Fruit fly (Drosophila melanogaster) whole organism, embryonic: Measurements from ENCODE around the gene cyr.

Experiments used
- Bgb ChIP-seq: fragments of 200-800 bp; sonication (Bioruptor generic); IDR thresholded peaks from 2 replicates; pipeline ENCODE4 v1.3.6; 2022; ENCODE audit warnings: missing biosample characterization, missing genetic modification characterization; ENCODE audit not compliant: partially characterized antibody
- CG12219 ChIP-seq: fragments of 200-800 bp; sonication (Bioruptor generic); optimal IDR thresholded peaks from 3 replicates; lab custom pipeline; 2018; ENCODE audit warnings: missing biosample characterization, mild to moderate bottlenecking, missing genetic modification characterization
- CG14667 ChIP-seq: fragments of 200-800 bp; sonication (Bioruptor generic); IDR thresholded peaks from 2 replicates; pipeline ENCODE4 v1.3.6; 2022; ENCODE audit warnings: missing biosample characterization, missing genetic modification characterization
- Ptx1 ChIP-seq: fragments of 200-800 bp; sonication (Bioruptor generic); IDR thresholded peaks from 2 replicates; pipeline ENCODE4 v1.3.6; 2022; ENCODE audit warnings: missing biosample characterization, missing genetic modification characterization
- Tbp ChIP-seq: fragments of >200 bp; optimal IDR thresholded peaks from 2 replicates; lab custom pipeline; 2018; ENCODE audit warnings: missing biosample characterization, missing genetic modification characterization
- Xbp1 ChIP-seq: fragments of 200-800 bp; sonication (Bioruptor generic); optimal IDR thresholded peaks from 3 replicates; lab custom pipeline; 2016; ENCODE audit warnings: missing biosample characterization, mild to moderate bottlenecking, missing genetic modification characterization
- tx ChIP-seq: fragments of 200-800 bp; sonication (Bioruptor generic); optimal IDR thresholded peaks from 2 replicates; lab custom pipeline; 2016; ENCODE audit warnings: missing biosample characterization, missing genetic modification characterization

dm6 chrX:8143537-8143936, 8.0 kb upstream of the cyr start, which contains the start of gene CG17982:
- TF ChIP-seq Tbp (GFP tag; lab: Kevin White, UChicago) (no peak), Bgb (no peak), CG14667 (peak; percentile 44), tx (peak; percentile 84), Xbp1 (GFP tag; lab: Kevin White, UChicago) (peak; percentile 88), Ptx1 (GFP tag; lab: Robert Waterston, UW) (peak; percentile 82), CG12219 (GFP tag; lab: Kevin White, UChicago) (peak; percentile 71)
